Fruit fly (Drosophila melanogaster) whole organism, embryonic: ENCODE data around the gene Cralbp.
A peak's percentile ranks its signal among the peaks of the same experiment; 100 is the strongest.

Experiments
- ATbp ChIP-seq: fragments of 200-800 bp; sonication (Bioruptor generic); optimal IDR thresholded peaks from 2 replicates; lab custom pipeline; 2017; ENCODE audit warnings: missing biosample characterization, mild to moderate bottlenecking, missing genetic modification characterization, missing genetic modification reagents
- Asciz ChIP-seq: fragments of 200-800 bp; sonication (Bioruptor generic); optimal IDR thresholded peaks from 2 replicates; lab custom pipeline; 2017; ENCODE audit warnings: missing biosample characterization, mild to moderate bottlenecking, missing genetic modification characterization, missing genetic modification reagents
- CG10431 ChIP-seq: fragments of 200-800 bp; sonication (Bioruptor generic); optimal IDR thresholded peaks from 3 replicates; lab custom pipeline; 2018; ENCODE audit warnings: missing biosample characterization, mild to moderate bottlenecking, missing genetic modification characterization
- CG10979 ChIP-seq: fragments of 200-800 bp; sonication (Bioruptor generic); optimal IDR thresholded peaks from 2 replicates; lab custom pipeline; 2018; ENCODE audit warnings: missing biosample characterization, mild to moderate bottlenecking, missing genetic modification characterization, moderate library complexity
- CG11085 ChIP-seq: fragments of 200-800 bp; sonication (Bioruptor generic); IDR thresholded peaks from 2 replicates; pipeline ENCODE4 v1.3.6; 2022; ENCODE audit warnings: missing biosample characterization, missing genetic modification characterization
- CG11247 ChIP-seq: fragments of 200-800 bp; sonication (Bioruptor generic); IDR thresholded peaks from 2 replicates; pipeline ENCODE4 v1.3.6; 2022; ENCODE audit warnings: missing biosample characterization, missing genetic modification characterization
- CG11456 ChIP-seq: fragments of 200-800 bp; sonication (Bioruptor generic); IDR thresholded peaks from 3 replicates; pipeline ENCODE4 v1.3.6; 2022; ENCODE audit warnings: missing biosample characterization, missing genetic modification characterization
- CG13287 ChIP-seq: fragments of 200-800 bp; sonication (Bioruptor generic); IDR thresholded peaks from 2 replicates; pipeline ENCODE4 v1.3.6; 2022; ENCODE audit warnings: missing biosample characterization, missing genetic modification characterization; ENCODE audit not compliant: partially characterized antibody
- CG13775 ChIP-seq: fragments of 200-800 bp; sonication (Bioruptor generic); optimal IDR thresholded peaks from 3 replicates; lab custom pipeline; 2017; ENCODE audit warnings: missing biosample characterization, mild to moderate bottlenecking, missing genetic modification characterization
- CG15514 ChIP-seq: fragments of 200-800 bp; sonication (Bioruptor generic); optimal IDR thresholded peaks from 3 replicates; lab custom pipeline; 2017; ENCODE audit warnings: missing biosample characterization, missing genetic modification characterization, mild to moderate bottlenecking, moderate library complexity, missing genetic modification reagents
- CG15696 ChIP-seq: fragments of 200-800 bp; sonication (Bioruptor generic); optimal IDR thresholded peaks from 2 replicates; lab custom pipeline; 2019; ENCODE audit warnings: missing biosample characterization, mild to moderate bottlenecking, missing genetic modification characterization, moderate library complexity
- CG1602 ChIP-seq: fragments of 200-800 bp; sonication (Bioruptor generic); optimal IDR thresholded peaks from 3 replicates; lab custom pipeline; 2016; ENCODE audit warnings: missing biosample characterization, missing genetic modification characterization
- CG2199 ChIP-seq: fragments of 200-800 bp; sonication (Bioruptor generic); IDR thresholded peaks from 3 replicates; pipeline ENCODE4 v1.3.6; 2022; ENCODE audit warnings: missing biosample characterization, missing genetic modification characterization
- CG32532 ChIP-seq: fragments of 200-800 bp; sonication (Bioruptor generic); IDR thresholded peaks from 2 replicates; pipeline ENCODE4 v1.3.6; 2022; ENCODE audit warnings: missing biosample characterization, missing genetic modification characterization
- CG33557 ChIP-seq: fragments of 200-800 bp; sonication (Bioruptor generic); optimal IDR thresholded peaks from 2 replicates; lab custom pipeline; 2019; ENCODE audit warnings: missing biosample characterization, mild to moderate bottlenecking, missing genetic modification characterization, moderate library complexity
- CG3995 ChIP-seq: fragments of 200-800 bp; sonication (Bioruptor generic); optimal IDR thresholded peaks from 3 replicates; lab custom pipeline; 2016; ENCODE audit warnings: missing biosample characterization, missing genetic modification characterization
- CG42726 ChIP-seq: fragments of 200-800 bp; sonication (Bioruptor generic); IDR thresholded peaks from 2 replicates; pipeline ENCODE4 v1.3.6; 2022; ENCODE audit warnings: missing biosample characterization, missing genetic modification characterization; ENCODE audit not compliant: partially characterized antibody
- CG8281 ChIP-seq: fragments of 200-800 bp; sonication (Bioruptor generic); optimal IDR thresholded peaks from 2 replicates; lab custom pipeline; 2018; ENCODE audit warnings: missing biosample characterization, mild to moderate bottlenecking, missing genetic modification characterization, moderate library complexity
- CG8359 ChIP-seq: fragments of 200-800 bp; sonication (Bioruptor generic); optimal IDR thresholded peaks from 2 replicates; lab custom pipeline; 2017; ENCODE audit warnings: missing biosample characterization, mild to moderate bottlenecking, missing genetic modification characterization, borderline replicate concordance
- CG8388 ChIP-seq: fragments of 200-800 bp; sonication (Bioruptor generic); optimal IDR thresholded peaks from 2 replicates; lab custom pipeline; 2019; ENCODE audit warnings: missing biosample characterization, mild to moderate bottlenecking, missing genetic modification characterization, moderate library complexity
- CG9215 ChIP-seq: fragments of 200-800 bp; sonication (Bioruptor generic); IDR thresholded peaks from 2 replicates; pipeline ENCODE4 v1.3.6; 2022; ENCODE audit warnings: missing biosample characterization, missing genetic modification characterization
- CG9437 ChIP-seq: fragments of 200-800 bp; sonication (Bioruptor generic); optimal IDR thresholded peaks from 2 replicates; lab custom pipeline; 2018; ENCODE audit warnings: missing biosample characterization, mild to moderate bottlenecking, missing genetic modification characterization
- CG9817 ChIP-seq: fragments of 200-800 bp; sonication (Bioruptor generic); optimal IDR thresholded peaks from 2 replicates; lab custom pipeline; 2018; ENCODE audit warnings: missing biosample characterization, mild to moderate bottlenecking, missing genetic modification characterization, moderate library complexity
- Dek ChIP-seq: fragments of 200-800 bp; sonication (Bioruptor generic); optimal IDR thresholded peaks from 3 replicates; lab custom pipeline; 2019; ENCODE audit warnings: missing biosample characterization, mild to moderate bottlenecking, missing genetic modification characterization, moderate library complexity
- Dp ChIP-seq: fragments of 200-800 bp; sonication (Bioruptor generic); optimal IDR thresholded peaks from 2 replicates; lab custom pipeline; 2018; ENCODE audit warnings: missing biosample characterization, mild to moderate bottlenecking, missing genetic modification characterization, moderate library complexity
- Ets97D ChIP-seq: fragments of 200-800 bp; sonication (Bioruptor generic); optimal IDR thresholded peaks from 3 replicates; lab custom pipeline; 2016; ENCODE audit warnings: missing biosample characterization, missing genetic modification characterization
- Fer3 ChIP-seq: fragments of 200-800 bp; sonication (Bioruptor generic); optimal IDR thresholded peaks from 2 replicates; lab custom pipeline; 2018; ENCODE audit warnings: missing biosample characterization, mild to moderate bottlenecking, missing genetic modification characterization, moderate library complexity
- Hey ChIP-seq: fragments of 200-800 bp; sonication (Bioruptor generic); optimal IDR thresholded peaks from 3 replicates; lab custom pipeline; 2018; ENCODE audit warnings: missing biosample characterization, mild to moderate bottlenecking, missing genetic modification characterization
- Mad ChIP-seq: fragments of 200-800 bp; sonication (Bioruptor generic); optimal IDR thresholded peaks from 2 replicates; lab custom pipeline; 2016; ENCODE audit warnings: missing biosample characterization, missing genetic modification characterization
- Nf-YC ChIP-seq: fragments of 200-800 bp; optimal IDR thresholded peaks from 3 replicates; lab custom pipeline; 2019; ENCODE audit warnings: missing biosample characterization, mild to moderate bottlenecking, missing genetic modification characterization, moderate library complexity
- Opbp ChIP-seq: fragments of 200-800 bp; sonication (Bioruptor generic); IDR thresholded peaks from 3 replicates; pipeline ENCODE4 v1.3.6; 2022; ENCODE audit warnings: missing biosample characterization, missing genetic modification characterization; ENCODE audit not compliant: partially characterized antibody
- Usf ChIP-seq: fragments of 200-800 bp; sonication (Bioruptor generic); optimal IDR thresholded peaks from 2 replicates; lab custom pipeline; 2017; ENCODE audit warnings: missing genotype, missing biosample characterization, missing genetic modification characterization
- Vsx1 ChIP-seq: fragments of 200-800 bp; sonication (Bioruptor generic); optimal IDR thresholded peaks from 2 replicates; lab custom pipeline; 2017; ENCODE audit warnings: missing biosample characterization, mild to moderate bottlenecking, missing genetic modification characterization, missing genetic modification reagents
- amos ChIP-seq: fragments of 200-800 bp; sonication (Bioruptor generic); IDR thresholded peaks from 2 replicates; pipeline ENCODE4 v1.3.6; 2022; ENCODE audit warnings: missing biosample characterization, missing genetic modification characterization; ENCODE audit not compliant: partially characterized antibody
- btn ChIP-seq: fragments of 200-800 bp; sonication (Bioruptor generic); optimal IDR thresholded peaks from 2 replicates; lab custom pipeline; 2016; ENCODE audit warnings: missing biosample characterization, missing genetic modification characterization
- ci ChIP-seq: fragments of 200-800 bp; sonication (Bioruptor generic); IDR thresholded peaks from 3 replicates; pipeline ENCODE4 v1.3.6; 2022; ENCODE audit warnings: missing biosample characterization, missing genetic modification characterization
- crp ChIP-seq, 2 experiments: fragments of 200-800 bp; sonication (Bioruptor generic); optimal IDR thresholded peaks; 2 replicates in 1 of 2; 3 replicates in 1 of 2; lab custom pipeline; 2017; ENCODE audit warnings: missing biosample characterization in 2 of 2, missing genetic modification characterization in 2 of 2, mild to moderate bottlenecking in 1 of 2, moderate library complexity in 1 of 2
- cwo ChIP-seq: fragments of 200-800 bp; sonication (Bioruptor generic); optimal IDR thresholded peaks from 3 replicates; lab custom pipeline; 2017; ENCODE audit warnings: missing biosample characterization, missing genetic modification characterization, mild to moderate bottlenecking, moderate library complexity, missing genetic modification reagents
- eve ChIP-seq, 2 experiments: fragments of >200 bp; optimal IDR thresholded peaks; 2 replicates each; lab custom pipeline; 2017; ENCODE audit warnings: missing biosample characterization in 2 of 2, missing genetic modification characterization in 2 of 2
- fu2 ChIP-seq: fragments of 200-800 bp; sonication (Bioruptor generic); optimal IDR thresholded peaks from 2 replicates; lab custom pipeline; 2016; ENCODE audit warnings: missing biosample characterization, missing genetic modification characterization
- gcm ChIP-seq: fragments of 200-800 bp; sonication (Bioruptor generic); optimal IDR thresholded peaks from 2 replicates; lab custom pipeline; 2019; ENCODE audit warnings: missing biosample characterization, mild to moderate bottlenecking, missing genetic modification characterization, moderate library complexity
- grn ChIP-seq: fragments of 200-800 bp; sonication (Bioruptor generic); optimal IDR thresholded peaks from 3 replicates; lab custom pipeline; 2017; ENCODE audit warnings: missing biosample characterization, missing genetic modification characterization
- pb ChIP-seq: fragments of 200-800 bp; sonication (Bioruptor generic); optimal IDR thresholded peaks from 3 replicates; lab custom pipeline; 2016; ENCODE audit warnings: missing biosample characterization, missing genetic modification characterization
- pzg ChIP-seq: fragments of 200-800 bp; sonication (Bioruptor generic); optimal IDR thresholded peaks from 3 replicates; lab custom pipeline; 2018; ENCODE audit warnings: missing biosample characterization, mild to moderate bottlenecking, missing genetic modification characterization, moderate library complexity
- run ChIP-seq: fragments of 200-800 bp; sonication (Bioruptor generic); optimal IDR thresholded peaks from 3 replicates; lab custom pipeline; 2018; ENCODE audit warnings: missing biosample characterization, mild to moderate bottlenecking, missing genetic modification characterization
- tio ChIP-seq: fragments of 200-800 bp; sonication (Bioruptor generic); optimal IDR thresholded peaks from 2 replicates; lab custom pipeline; 2017; ENCODE audit warnings: missing biosample characterization, missing genetic modification characterization, inconsistent platforms
- toy ChIP-seq: fragments of 200-800 bp; sonication (Bioruptor generic); IDR thresholded peaks from 2 replicates; pipeline ENCODE4 v1.3.6; 2022; ENCODE audit warnings: missing biosample characterization, missing genetic modification characterization
- zen2 ChIP-seq: fragments of 200-800 bp; sonication (Bioruptor generic); IDR thresholded peaks from 3 replicates; pipeline ENCODE4 v1.3.6; 2022; ENCODE audit warnings: missing biosample characterization, missing genetic modification characterization; ENCODE audit not compliant: partially characterized antibody

Cralbp gene

dm6 chr3L:5752903-5753604, 33.5 kb downstream of the Cralbp start, which contains the start of gene Usp47 (continued):
- peak; percentile 54 for TF ChIP-seq Dp (GFP tag; lab: Kevin White, UChicago)
- TF ChIP-seq CG3995 (GFP tag; lab: Kevin White, UChicago) = no peak
- TF ChIP-seq CG13775 (GFP tag; lab: Kevin White, UChicago) = no peak
- TF ChIP-seq gcm (GFP tag; lab: Kevin White, UChicago) = no peak
- no peak for TF ChIP-seq grn (GFP tag; lab: Kevin White, UChicago)
- no peak for TF ChIP-seq Vsx1 (GFP tag; lab: Kevin White, UChicago)
- TF ChIP-seq Nf-YC (tag; lab: Kevin White, UChicago) = no peak
- no peak for TF ChIP-seq eve (GFP tag; optimal IDR thresholded peaks at IDR 0.05; lab: Kevin White, UChicago)
- TF ChIP-seq CG13287 = peak; percentile 47; the same call in 1 of the 2 replicates
- TF ChIP-seq CG32532 (GFP tag; lab: Robert Waterston, UW) = no peak; the same call in 1 of the 2 replicates
- no peak for TF ChIP-seq zen2 (GFP tag; lab: Robert Waterston, UW)
- no peak for TF ChIP-seq CG9817
- TF ChIP-seq fu2 = no peak
- no peak for TF ChIP-seq Mad
- no peak for TF ChIP-seq CG15696 (tag; lab: Kevin White, UChicago)
- no peak for TF ChIP-seq run (tag; lab: Kevin White, UChicago)
- no peak for TF ChIP-seq CG2199 (GFP tag; lab: Robert Waterston, UW)
- peak; percentile 56; the same call in 1 of the 2 replicates for TF ChIP-seq CG42726 (GFP tag; lab: Robert Waterston, UW)
- TF ChIP-seq crp (GFP tag; optimal IDR thresholded peaks at IDR 0.05; lab: Kevin White, UChicago) = peak in 1 of 2 experiments; percentile 29
- no peak for TF ChIP-seq tio (GFP tag; lab: Kevin White, UChicago)
- peak; percentile 23 for TF ChIP-seq CG15514 (GFP tag; lab: Kevin White, UChicago)
- no peak for TF ChIP-seq CG8388 (GFP tag; lab: Kevin White, UChicago)
- TF ChIP-seq CG11247 (GFP tag; lab: Robert Waterston, UW) = no peak
- TF ChIP-seq ATbp (GFP tag; lab: Kevin White, UChicago) = no peak
- TF ChIP-seq Opbp (GFP tag; lab: Robert Waterston, UW) = no peak
- no peak for TF ChIP-seq cwo (GFP tag; lab: Kevin White, UChicago)
- TF ChIP-seq CG10431 = no peak
- no peak for TF ChIP-seq CG8359 (GFP tag; lab: Kevin White, UChicago)
- TF ChIP-seq CG9437 (GFP tag; lab: Kevin White, UChicago) = no peak
- no peak for TF ChIP-seq btn (GFP tag; lab: Kevin White, UChicago)
- TF ChIP-seq CG11456 (GFP tag; lab: Robert Waterston, UW) = no peak
- no peak for TF ChIP-seq Asciz
- TF ChIP-seq pzg = peak; percentile 83
- 0 out of 3 replicates have a peak, but pooled peaks have one; percentile 12 for TF ChIP-seq ci (GFP tag; lab: Robert Waterston, UW)
- TF ChIP-seq CG9215 (GFP tag; lab: Robert Waterston, UW) = no peak
- TF ChIP-seq CG11085 (GFP tag; lab: Robert Waterston, UW) = no peak
- TF ChIP-seq CG10979 (tag; lab: Kevin White, UChicago) = no peak
- TF ChIP-seq toy (GFP tag; lab: Robert Waterston, UW) = no peak
- TF ChIP-seq pb = no peak
- TF ChIP-seq CG8281 = no peak
- no peak for TF ChIP-seq CG33557 (GFP tag; lab: Kevin White, UChicago)
- no peak for TF ChIP-seq Dek (tag; lab: Kevin White, UChicago)
- peak; percentile 27; the same call in 1 of the 2 replicates for TF ChIP-seq amos
- no peak for TF ChIP-seq Usf (GFP tag; lab: Kevin White, UChicago)
- peak; percentile 3 for TF ChIP-seq Ets97D (GFP tag; lab: Kevin White, UChicago)
- no peak for TF ChIP-seq Hey (tag; lab: Kevin White, UChicago)
- no peak for TF ChIP-seq CG1602 (GFP tag; lab: Kevin White, UChicago)
- no peak for TF ChIP-seq Fer3 (tag; lab: Kevin White, UChicago)
